Worm (Caenorhabditis elegans) whole organism, L4 larva: ENCODE results near the gene F23H11.2.

Source experiments
- ctbp-1 ChIP-seq: fragments of 200-800 bp; sonication (Bioruptor generic); IDR thresholded peaks from 2 replicates; pipeline ENCODE4 v1.3.6; 2022; ENCODE audit warnings: missing genetic modification reagents, missing genetic modification characterization, missing compliant biosample characterization
- dmd-8 ChIP-seq: fragments of 200-800 bp; sonication (Bioruptor generic); IDR thresholded peaks from 2 replicates; pipeline ENCODE4 v1.3.6; 2022; ENCODE audit warnings: missing genetic modification characterization, missing compliant biosample characterization
- dpl-1 ChIP-seq: fragments of 150-350 bp; optimal IDR thresholded peaks from 2 replicates; lab custom pipeline; 2014; ENCODE audit warnings: missing biosample characterization, missing genetic modification reagents, missing genetic modification characterization
- lir-3 ChIP-seq: sonication (generic microtip); optimal IDR thresholded peaks from 2 replicates; lab custom pipeline; 2016; ENCODE audit warnings: mild to moderate bottlenecking, missing genetic modification characterization, missing compliant biosample characterization
- mes-2 ChIP-seq: sonication (generic microtip); optimal IDR thresholded peaks from 2 replicates; lab custom pipeline; 2016; ENCODE audit warnings: missing genotype, mild to moderate bottlenecking, missing genetic modification characterization, missing compliant biosample characterization; ENCODE audit not compliant: poor library complexity, severe bottlenecking
- nhr-11 ChIP-seq: fragments of 150-350 bp; optimal IDR thresholded peaks from 2 replicates; lab custom pipeline; 2014; ENCODE audit warnings: missing biosample characterization, missing genetic modification characterization
- nhr-237 ChIP-seq: sonication (generic microtip); optimal IDR thresholded peaks from 2 replicates; lab custom pipeline; 2017; ENCODE audit warnings: missing biosample characterization, missing genetic modification characterization
- nhr-42 ChIP-seq: fragments of 200-800 bp; sonication (Bioruptor generic); IDR thresholded peaks from 2 replicates; pipeline ENCODE4 v1.3.6; 2022; ENCODE audit warnings: missing genetic modification characterization, missing compliant biosample characterization
- nhr-76 ChIP-seq: fragments of 150-350 bp; optimal IDR thresholded peaks from 2 replicates; lab custom pipeline; 2014; ENCODE audit warnings: missing biosample characterization, missing genetic modification characterization
- skn-1 ChIP-seq: fragments of 150-350 bp; optimal IDR thresholded peaks from 2 replicates; lab custom pipeline; 2014; ENCODE audit warnings: missing biosample characterization, missing genetic modification characterization
- unc-62 ChIP-seq, 3 experiments: fragments of 150-350 bp in 1 of 3; sonication (generic microtip); optimal IDR thresholded peaks in 2 of 3; peaks in 1 of 3; 1 replicate in 1 of 3; 2 replicates in 2 of 3; lab custom pipeline; 2014 to 2017; ENCODE audit warnings: missing biosample characterization in 3 of 3, missing genetic modification characterization in 3 of 3, missing genetic modification reagents in 3 of 3, missing genotype in 1 of 3

DNA sequence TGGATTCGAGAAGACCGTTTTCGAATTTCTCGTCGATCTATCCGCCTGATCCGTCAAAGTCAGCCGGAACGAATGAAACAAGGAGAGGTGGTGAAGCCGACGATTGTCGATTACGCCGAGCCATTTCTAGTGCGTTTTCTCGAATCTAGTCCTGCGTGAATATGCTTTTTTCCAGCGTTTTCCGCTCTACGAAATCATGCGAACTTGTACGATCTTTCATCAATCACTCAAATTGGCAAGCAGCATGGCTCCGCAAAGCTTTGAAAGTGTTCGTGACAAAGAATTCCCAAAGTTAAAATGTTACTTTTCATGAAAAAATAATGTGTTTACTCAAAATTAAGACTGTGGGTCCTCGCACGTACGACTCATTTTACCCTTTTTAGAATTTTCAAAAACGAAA is 1.4 kb downstream of the F23H11.2 start:
- TF ChIP-seq dpl-1 (GFP tag; lab: Kevin White, UChicago) (no peak), nhr-237 (no peak), skn-1 (tag; lab: Kevin White, UChicago) (no peak), nhr-11 (no peak), unc-62 (GFP tag; optimal IDR thresholded peaks at IDR 0.05 in 1 of 2; lab: Kevin White, UChicago) (peak in 1 of 2 experiments; percentile 98), unc-62 (tag; optimal IDR thresholded peaks at IDR 0.05; lab: Kevin White, UChicago) (no peak), nhr-76 (no peak), lir-3 (tag; lab: Kevin White, UChicago) (no peak), mes-2 (no peak), nhr-42 (GFP tag; lab: Robert Waterston, UW) (no peak), ctbp-1 (GFP tag; lab: Robert Waterston, UW) (no peak), dmd-8 (GFP tag; lab: Robert Waterston, UW) (no peak)
